Worm (Caenorhabditis elegans): Measurements from ENCODE around the gene F18A11.3.
A peak's percentile ranks its signal among the peaks of the same experiment; 100 is the strongest.

Gene F18A11.3

ce11 chrII:13012684-13013083 lies 24.0 kb downstream of the F18A11.3 start:
- TF ChIP-seq unc-62 (GFP tag; optimal IDR thresholded peaks at IDR 0.05 in 1 of 2), result peak in 1 of 2 experiments; percentile 29
- no peak for TF ChIP-seq unc-62 (tag; optimal IDR thresholded peaks at IDR 0.05)
- TF ChIP-seq hmg-1.1 (GFP tag; IDR thresholded peaks at IDR 0.05), result no peak
- TF ChIP-seq tra-1 (GFP tag; IDR thresholded peaks at IDR 0.05), result 0 out of 2 replicates have a peak, but pooled peaks have one; percentile 37
- no peak for TF ChIP-seq lin-13 (GFP tag; optimal IDR thresholded peaks at IDR 0.05)
- no peak for TF ChIP-seq spr-1 (tag; optimal IDR thresholded peaks at IDR 0.05)
- no peak for TF ChIP-seq egl-43 (GFP tag; IDR thresholded peaks at IDR 0.05)
- TF ChIP-seq dmd-6 (GFP tag; IDR thresholded peaks at IDR 0.05), result 0 out of 2 replicates have a peak, but pooled peaks have one; percentile 18
- 0 out of 2 replicates have a peak, but pooled peaks have one; percentile 55 for TF ChIP-seq D1046.2 (GFP tag; IDR thresholded peaks at IDR 0.05)
- no peak for TF ChIP-seq nhr-6 (tag; optimal IDR thresholded peaks at IDR 0.05)
- TF ChIP-seq arid-1 (GFP tag; conservative IDR thresholded peaks at IDR 0.05), result no peak
- TF ChIP-seq lir-3 (tag; optimal IDR thresholded peaks at IDR 0.05), result no peak
- TF ChIP-seq dmd-9 (GFP tag; IDR thresholded peaks at IDR 0.05), result 0 out of 2 replicates have a peak, but pooled peaks have one; percentile 17
- no peak for TF ChIP-seq saeg-2 (GFP tag; IDR thresholded peaks at IDR 0.05)
- TF ChIP-seq daf-12 (tag; optimal IDR thresholded peaks at IDR 0.05), result no peak
- TF ChIP-seq F37D6.2 (tag; optimal IDR thresholded peaks at IDR 0.05), result no peak
- no peak for TF ChIP-seq lin-38 (GFP tag; IDR thresholded peaks at IDR 0.05)

ce11 chrII:13007717-13008461 lies 28.8 kb downstream of the F18A11.3 start, which contains the start of gene oig-2:
Gene oig-2, minus strand, starts transcription at chrII:13008164.
- TF ChIP-seq unc-62 (GFP tag; optimal IDR thresholded peaks at IDR 0.05 in 1 of 2) (peak in 1 of 2 experiments; percentile 72), unc-62 (tag; optimal IDR thresholded peaks at IDR 0.05) (no peak), aha-1 (tag) (peak; percentile 69), hmg-1.1 (GFP tag; IDR thresholded peaks at IDR 0.05) (0 out of 2 replicates have a peak, but pooled peaks have one; percentile 26), ceh-28 (tag; optimal IDR thresholded peaks at IDR 0.05) (no peak)

ce11 chrII:13006283-13006682 lies 30.4 kb downstream of the F18A11.3 start:
- no peak for TF ChIP-seq daf-12 (tag; optimal IDR thresholded peaks at IDR 0.05)
- no peak for TF ChIP-seq mxl-2 (GFP tag; conservative IDR thresholded peaks at IDR 0.05)
- no peak for TF ChIP-seq rbr-2 (tag; optimal IDR thresholded peaks at IDR 0.05)
- no peak for TF ChIP-seq fkh-10 (GFP tag; optimal IDR thresholded peaks at IDR 0.05)
- TF ChIP-seq Y75B8A.6 (GFP tag; IDR thresholded peaks at IDR 0.05), result no peak
- TF ChIP-seq ceh-28 (tag; optimal IDR thresholded peaks at IDR 0.05), result no peak
- TF ChIP-seq lin-38 (GFP tag; IDR thresholded peaks at IDR 0.05), result no peak
- no peak for TF ChIP-seq nhr-10 (tag; optimal IDR thresholded peaks at IDR 0.05)
- TF ChIP-seq arid-1 (GFP tag; conservative IDR thresholded peaks at IDR 0.05), result no peak
- TF ChIP-seq zip-11 (GFP tag; IDR thresholded peaks at IDR 0.05), result no peak
- peak; percentile 74 for TF ChIP-seq hlh-30 (tag; optimal IDR thresholded peaks at IDR 0.05; ENCODE audit: insufficient read depth)
- no peak for TF ChIP-seq nhr-42 (GFP tag; IDR thresholded peaks at IDR 0.05)
- no peak for TF ChIP-seq hmg-1.1 (GFP tag; IDR thresholded peaks at IDR 0.05)
- no peak for TF ChIP-seq ceh-82 (tag; optimal IDR thresholded peaks at IDR 0.05)
- TF ChIP-seq ceh-44 (GFP tag; IDR thresholded peaks at IDR 0.05), result no peak
- TF ChIP-seq mdl-1 (tag; optimal IDR thresholded peaks at IDR 0.05), result peak in 1 of 2 experiments; percentile 63
- peak; percentile 74 for TF ChIP-seq dmd-6 (GFP tag; IDR thresholded peaks at IDR 0.05)
- no peak for TF ChIP-seq D1046.2 (GFP tag; IDR thresholded peaks at IDR 0.05)
- peak; percentile 67 for TF ChIP-seq nhr-77 (tag; optimal IDR thresholded peaks at IDR 0.05)
- no peak for TF ChIP-seq unc-39 (tag; optimal IDR thresholded peaks at IDR 0.05)
- peak; percentile 91 for TF ChIP-seq dve-1 (tag; optimal IDR thresholded peaks at IDR 0.05; ENCODE audit: insufficient read depth)
- TF ChIP-seq sdz-12 (GFP tag; optimal IDR thresholded peaks at IDR 0.05), result no peak
- TF ChIP-seq R02D3.7 (tag; optimal IDR thresholded peaks at IDR 0.05), result no peak
- no peak for TF ChIP-seq ceh-62 (tag; optimal IDR thresholded peaks at IDR 0.05)
- TF ChIP-seq spr-1 (tag; optimal IDR thresholded peaks at IDR 0.05), result no peak
- TF ChIP-seq nhr-25 (tag; optimal IDR thresholded peaks at IDR 0.05; ENCODE audit: borderline replicate concordance, insufficient read depth), result no peak
- no peak for TF ChIP-seq ZK337.2 (GFP tag; IDR thresholded peaks at IDR 0.05)
- no peak for TF ChIP-seq nhr-111 (GFP tag; optimal IDR thresholded peaks at IDR 0.05)
- no peak for TF ChIP-seq ama-1 (optimal IDR thresholded peaks at IDR 0.05)
- TF ChIP-seq nhr-237 (tag; optimal IDR thresholded peaks at IDR 0.05), result no peak
- peak; percentile 81 for TF ChIP-seq hlh-11 (tag; optimal IDR thresholded peaks at IDR 0.05)
- peak in 1 of 2 experiments; percentile 45 for TF ChIP-seq lsy-2 (tag; optimal IDR thresholded peaks at IDR 0.05)
- TF ChIP-seq ces-1 (GFP tag; optimal IDR thresholded peaks at IDR 0.05), result no peak
- no peak for TF ChIP-seq dpl-1 (GFP tag; optimal IDR thresholded peaks at IDR 0.05)

Data from whole organism, L4 larva.